Fruit fly (Drosophila melanogaster) whole organism: Measurements from ENCODE around the gene Gprk2.

Experiments used
- pan ChIP-seq: fragments of >200 bp; optimal IDR thresholded peaks from 2 replicates; lab custom pipeline; 2017
- usp ChIP-seq: fragments of >200 bp; optimal IDR thresholded peaks from 2 replicates; lab custom pipeline; 2017; ENCODE audit warnings: missing biosample characterization, missing genetic modification characterization, mixed read lengths

DNA sequence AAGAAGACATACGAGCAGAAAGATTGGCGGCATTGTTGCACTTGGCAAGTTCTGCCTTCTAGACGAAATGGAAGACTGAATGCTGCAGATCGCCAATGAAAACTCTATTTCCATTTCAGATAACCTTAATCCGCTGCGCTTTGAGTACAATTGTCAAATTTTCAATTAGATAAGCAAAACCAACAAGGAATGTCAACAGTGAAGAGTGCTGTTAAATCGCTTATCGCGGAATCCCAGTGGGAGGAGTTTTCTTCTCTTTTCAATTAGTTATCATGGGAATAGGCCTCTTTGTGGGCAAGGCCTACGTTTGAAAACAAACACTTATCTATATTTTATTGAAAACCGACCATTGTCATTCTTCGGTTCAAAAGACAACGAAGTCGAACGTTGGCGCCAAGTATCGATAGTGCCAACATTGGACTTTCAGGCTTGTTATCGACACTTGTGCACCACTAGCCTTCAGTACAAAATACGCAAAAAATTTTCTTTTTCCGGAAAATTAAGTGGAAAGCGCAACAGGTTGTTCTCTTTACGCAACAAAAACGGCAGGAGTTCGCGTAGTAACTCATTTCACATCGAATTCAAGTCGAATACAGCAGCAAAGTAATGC is 9.7 kb upstream of the Gprk2 start, which contains the start of the genes Ugt35D1 and Gcn2:
- no peak for TF ChIP-seq pan (lab: Kevin White, UChicago)
- no peak for TF ChIP-seq usp
